Worm (Caenorhabditis elegans) whole organism, L1 larva: Measurements from ENCODE around the gene R04B5.6.

Experiments
- hpl-2 ChIP-seq: fragments of 150-350 bp; optimal IDR thresholded peaks from 2 replicates; lab custom pipeline; 2014; ENCODE audit warnings: missing biosample characterization, missing genetic modification reagents, missing genetic modification characterization
- unc-130 ChIP-seq: fragments of 150-350 bp; optimal IDR thresholded peaks from 2 replicates; lab custom pipeline; 2017; ENCODE audit warnings: missing biosample characterization, missing genetic modification characterization, inconsistent platforms

- TF ChIP-seq hpl-2 (GFP tag; lab: Kevin White, UChicago) (no peak), unc-130 (tag; lab: Kevin White, UChicago) (no peak)
These were observed 22.3 kb downstream of the R04B5.6 start, which contains the start of gene C08B6.11 for ce11 chrV:10107309-10107708.
